Worm (Caenorhabditis elegans) whole organism, L4 larva: ENCODE results near the gene sdz-37.

ENCODE experiments used
- D1046.2 ChIP-seq: fragments of 200-800 bp; sonication (Bioruptor generic); IDR thresholded peaks from 2 replicates; pipeline ENCODE4 v1.3.6; 2022; ENCODE audit warnings: missing genetic modification characterization, missing compliant biosample characterization
- F10B5.3 ChIP-seq: sonication (generic microtip); optimal IDR thresholded peaks from 2 replicates; lab custom pipeline; 2016; ENCODE audit warnings: mild to moderate bottlenecking, missing genetic modification characterization, missing compliant biosample characterization
- F49E8.2 ChIP-seq: sonication (generic microtip); optimal IDR thresholded peaks from 2 replicates; lab custom pipeline; 2016; ENCODE audit warnings: missing compliant biosample characterization, mild to moderate bottlenecking, missing genetic modification characterization, borderline replicate concordance
- Y75B8A.6 ChIP-seq: fragments of 200-800 bp; sonication (Bioruptor generic); IDR thresholded peaks from 2 replicates; pipeline ENCODE4 v1.3.6; 2022; ENCODE audit warnings: missing genetic modification reagents, missing genetic modification characterization, missing compliant biosample characterization
- aha-1 ChIP-seq: fragments of 150-350 bp; peaks from one replicate; lab custom pipeline; 2014; ENCODE audit warnings: missing biosample characterization, missing genetic modification characterization
- attf-4 ChIP-seq: sonication (generic microtip); optimal IDR thresholded peaks from 3 replicates; lab custom pipeline; 2017; ENCODE audit warnings: missing biosample characterization, missing genetic modification characterization
- ceh-44 ChIP-seq: fragments of 200-800 bp; sonication (Bioruptor generic); IDR thresholded peaks from 2 replicates; pipeline ENCODE4 v1.3.6; 2022; ENCODE audit warnings: missing genetic modification reagents, missing genetic modification characterization, missing compliant biosample characterization
- ceh-62 ChIP-seq: sonication (generic microtip); optimal IDR thresholded peaks from 2 replicates; lab custom pipeline; 2017; ENCODE audit warnings: missing biosample characterization, missing genetic modification characterization
- cey-2 ChIP-seq: sonication (generic microtip); optimal IDR thresholded peaks from 3 replicates; lab custom pipeline; 2017; ENCODE audit warnings: missing genetic modification characterization, mild to moderate bottlenecking, missing compliant biosample characterization, antibody characterized with exemption, borderline replicate concordance; ENCODE audit not compliant: insufficient read depth
- ctbp-1 ChIP-seq: fragments of 200-800 bp; sonication (Bioruptor generic); IDR thresholded peaks from 2 replicates; pipeline ENCODE4 v1.3.6; 2022; ENCODE audit warnings: missing genetic modification reagents, missing genetic modification characterization, missing compliant biosample characterization
- daf-16 ChIP-seq, 3 experiments: sonication (generic microtip); optimal IDR thresholded peaks; 2 replicates each; lab custom pipeline; 2016 to 2017; ENCODE audit warnings: missing genetic modification characterization in 3 of 3, missing genetic modification reagents in 3 of 3, mild to moderate bottlenecking in 2 of 3, missing compliant biosample characterization in 2 of 3, missing biosample characterization in 1 of 3, moderate library complexity in 1 of 3
- daf-19 ChIP-seq: fragments of 200-800 bp; sonication (Bioruptor generic); conservative IDR thresholded peaks from 2 replicates; pipeline ENCODE4 v1.3.6; 2022; ENCODE audit warnings: missing genetic modification characterization, missing compliant biosample characterization
- dmd-6 ChIP-seq: fragments of 200-800 bp; sonication (Bioruptor generic); IDR thresholded peaks from 2 replicates; pipeline ENCODE4 v1.3.6; 2022; ENCODE audit warnings: missing genetic modification reagents, missing genetic modification characterization, missing compliant biosample characterization
- dpl-1 ChIP-seq: fragments of 150-350 bp; optimal IDR thresholded peaks from 2 replicates; lab custom pipeline; 2014; ENCODE audit warnings: missing biosample characterization, missing genetic modification reagents, missing genetic modification characterization
- dve-1 ChIP-seq: sonication (generic microtip); optimal IDR thresholded peaks from 2 replicates; lab custom pipeline; 2017; ENCODE audit warnings: antibody characterized with exemption, mild to moderate bottlenecking, missing genetic modification characterization, missing compliant biosample characterization; ENCODE audit not compliant: insufficient read depth
- hlh-11 ChIP-seq: fragments of 200-800 bp; sonication (Bioruptor generic); optimal IDR thresholded peaks from 2 replicates; lab custom pipeline; 2018; ENCODE audit warnings: mild to moderate bottlenecking, missing genetic modification characterization, missing compliant biosample characterization
- hlh-30 ChIP-seq: sonication (generic microtip); optimal IDR thresholded peaks from 2 replicates; lab custom pipeline; 2017; ENCODE audit warnings: antibody characterized with exemption, mild to moderate bottlenecking, missing genetic modification characterization, missing compliant biosample characterization; ENCODE audit not compliant: insufficient read depth
- jun-1 ChIP-seq: fragments of 150-350 bp; optimal IDR thresholded peaks from 2 replicates; lab custom pipeline; 2014; ENCODE audit warnings: missing biosample characterization, missing genetic modification reagents, missing genetic modification characterization
- lin-13 ChIP-seq: fragments of 150-350 bp; optimal IDR thresholded peaks from 2 replicates; lab custom pipeline; 2014; ENCODE audit warnings: missing biosample characterization, missing genetic modification reagents, missing genetic modification characterization
- lin-15B ChIP-seq: fragments of 150-350 bp; sonication (generic microtip); optimal IDR thresholded peaks from 3 replicates; lab custom pipeline; 2014; ENCODE audit warnings: missing biosample characterization, missing genetic modification characterization
- lin-29 ChIP-seq: fragments of 200-800 bp; sonication (Bioruptor generic); IDR thresholded peaks from 2 replicates; pipeline ENCODE4 v1.3.6; 2022; ENCODE audit warnings: missing genetic modification reagents, missing genetic modification characterization, missing compliant biosample characterization
- lin-39 ChIP-seq: fragments of 150-350 bp; optimal IDR thresholded peaks from 2 replicates; lab custom pipeline; 2014; ENCODE audit warnings: missing biosample characterization, missing genetic modification reagents, missing genetic modification characterization
- lsy-2 ChIP-seq, 2 experiments: fragments of 150-350 bp in 1 of 2; sonication (generic microtip) in 1 of 2; optimal IDR thresholded peaks; 2 replicates each; lab custom pipeline; 2014 to 2017; ENCODE audit warnings: missing biosample characterization in 2 of 2, missing genetic modification characterization in 2 of 2
- madf-5 ChIP-seq, 2 experiments: fragments of 200-800 bp; sonication (Bioruptor generic); IDR thresholded peaks; 2 replicates each; pipeline ENCODE4 v1.3.6; 2022; ENCODE audit warnings: missing compliant biosample characterization in 2 of 2, missing genetic modification characterization in 2 of 2
- madf-9 ChIP-seq: fragments of 200-800 bp; sonication (Bioruptor generic); conservative IDR thresholded peaks from 2 replicates; pipeline ENCODE4 v1.3.6; 2022; ENCODE audit warnings: missing genetic modification reagents, missing genetic modification characterization, missing compliant biosample characterization
- mep-1 ChIP-seq: fragments of 150-350 bp; sonication (generic microtip); optimal IDR thresholded peaks from 3 replicates; lab custom pipeline; 2014; ENCODE audit warnings: missing biosample characterization, missing genetic modification characterization
- mxl-2 ChIP-seq: fragments of 200-800 bp; sonication (Bioruptor generic); conservative IDR thresholded peaks from 2 replicates; pipeline ENCODE4 v1.3.6; 2022; ENCODE audit warnings: missing genetic modification reagents, missing genetic modification characterization, missing compliant biosample characterization
- nhr-10 ChIP-seq: fragments of 150-350 bp; optimal IDR thresholded peaks from 2 replicates; lab custom pipeline; 2014; ENCODE audit warnings: missing biosample characterization, missing genetic modification characterization
- nhr-28 ChIP-seq: fragments of 150-350 bp; optimal IDR thresholded peaks from 2 replicates; lab custom pipeline; 2014; ENCODE audit warnings: missing biosample characterization, missing genetic modification characterization
- nhr-42 ChIP-seq: fragments of 200-800 bp; sonication (Bioruptor generic); IDR thresholded peaks from 2 replicates; pipeline ENCODE4 v1.3.6; 2022; ENCODE audit warnings: missing genetic modification characterization, missing compliant biosample characterization
- pha-4 ChIP-seq, 2 experiments: fragments of 150-350 bp in 1 of 2; fragments of 200-800 bp in 1 of 2; sonication (Bioruptor generic) in 1 of 2; IDR thresholded peaks in 1 of 2; optimal IDR thresholded peaks in 1 of 2; 2 replicates each; pipeline versions ENCODE4 v1.3.6 to Lab custom; 2014 to 2022; ENCODE audit warnings: missing genetic modification characterization in 2 of 2, missing genetic modification reagents in 2 of 2, missing biosample characterization in 1 of 2, missing compliant biosample characterization in 1 of 2
- pqm-1 ChIP-seq: sonication (generic microtip); optimal IDR thresholded peaks from 2 replicates; lab custom pipeline; 2017; ENCODE audit warnings: missing biosample characterization, missing genetic modification characterization
- spr-1 ChIP-seq: sonication (generic microtip); optimal IDR thresholded peaks from 2 replicates; lab custom pipeline; 2016; ENCODE audit warnings: mild to moderate bottlenecking, missing genetic modification characterization, missing compliant biosample characterization
- unc-62 ChIP-seq, 3 experiments: fragments of 150-350 bp in 1 of 3; sonication (generic microtip); optimal IDR thresholded peaks in 2 of 3; peaks in 1 of 3; 1 replicate in 1 of 3; 2 replicates in 2 of 3; lab custom pipeline; 2014 to 2017; ENCODE audit warnings: missing biosample characterization in 3 of 3, missing genetic modification characterization in 3 of 3, missing genetic modification reagents in 3 of 3, missing genotype in 1 of 3
- zfp-3 ChIP-seq: fragments of 200-800 bp; sonication (Bioruptor generic); conservative IDR thresholded peaks from 2 replicates; pipeline ENCODE4 v1.3.6; 2022; ENCODE audit warnings: missing genetic modification reagents, missing genetic modification characterization, missing compliant biosample characterization
- ztf-11 ChIP-seq: fragments of 150-350 bp; optimal IDR thresholded peaks from 2 replicates; lab custom pipeline; 2014; ENCODE audit warnings: missing biosample characterization, missing genetic modification characterization

The sdz-37 gene

DNA sequence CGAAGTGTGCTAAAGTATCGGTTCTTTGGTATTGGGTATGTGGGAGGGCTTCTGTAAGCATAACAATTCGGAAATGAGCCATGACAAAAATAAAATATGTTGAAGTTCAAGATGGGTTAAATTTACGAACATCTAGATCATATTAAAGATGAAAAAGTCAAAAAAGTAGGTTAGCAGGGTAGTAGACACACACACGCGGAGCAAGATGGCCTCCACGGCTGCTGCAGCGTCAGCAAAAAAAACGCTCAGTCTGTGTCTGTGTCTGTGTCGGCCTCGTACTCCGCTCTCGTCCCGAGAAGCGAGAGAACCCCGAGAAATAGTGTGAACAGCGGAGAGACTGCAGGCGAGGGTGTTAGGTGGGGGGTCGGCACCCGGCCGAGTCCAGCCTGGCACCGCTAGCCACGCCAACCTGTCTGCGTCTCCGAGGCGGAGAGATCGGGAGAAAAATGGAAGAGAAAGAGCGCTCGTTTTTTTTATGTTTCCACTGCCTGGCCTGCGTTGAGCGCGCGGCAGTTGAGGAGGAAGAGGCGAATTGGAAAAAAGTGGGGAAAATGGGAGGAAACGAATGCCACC is 37.9 kb downstream of the sdz-37 start, which contains the start of gene myrf-1 (continued):
- TF ChIP-seq lin-15B (tag; lab: Kevin White, UChicago) (no peak), nhr-10 (tag; lab: Kevin White, UChicago) (no peak), F10B5.3 (tag; lab: Kevin White, UChicago) (peak; percentile 55), D1046.2 (GFP tag; lab: Robert Waterston, UW) (no peak), lin-39 (tag; lab: Kevin White, UChicago) (no peak), ceh-44 (GFP tag; lab: Robert Waterston, UW) (0 out of 2 replicates have a peak, but pooled peaks have one; percentile 42), pqm-1 (tag; lab: Kevin White, UChicago) (peak; percentile 19), spr-1 (peak; percentile 74), lin-29 (GFP tag; lab: Robert Waterston, UW) (peak; percentile 76; the same call in 1 of the 2 replicates)
- TF ChIP-seq, all 104 proteins: peak for 59

DNA sequence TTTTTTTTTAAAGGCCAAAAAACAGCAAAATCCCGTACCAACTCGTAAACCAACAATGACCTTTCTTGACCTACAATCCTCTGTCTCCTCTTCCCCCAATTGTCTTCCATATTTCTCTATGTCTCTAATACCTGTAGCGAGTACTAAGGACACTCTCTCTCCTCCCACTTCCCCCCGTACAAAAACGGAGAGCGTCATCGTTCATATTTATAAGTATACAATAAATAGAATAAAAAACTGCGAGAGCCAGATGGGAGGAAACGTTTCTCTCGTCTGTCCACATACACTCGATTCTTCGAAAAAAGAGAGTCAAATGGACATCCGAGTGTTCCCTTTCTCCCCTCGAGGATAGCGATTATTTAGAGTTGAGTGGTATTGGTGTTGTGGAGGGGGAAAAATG is 40.1 kb downstream of the sdz-37 start:
- TF ChIP-seq hlh-30 (tag; lab: Kevin White, UChicago) (no peak), ctbp-1 (GFP tag; lab: Robert Waterston, UW) (no peak), Y75B8A.6 (no peak), hlh-11 (tag; lab: Kevin White, UChicago) (peak; percentile 25), lin-39 (tag; lab: Kevin White, UChicago) (no peak), nhr-28 (peak; percentile 13), mxl-2 (GFP tag; lab: Robert Waterston, UW) (no peak), F49E8.2 (no peak), lin-13 (GFP tag; lab: Kevin White, UChicago) (no peak), unc-62 (GFP tag; optimal IDR thresholded peaks at IDR 0.05 in 1 of 2; lab: Kevin White, UChicago) (peak in 1 of 2 experiments; percentile 12), unc-62 (tag; optimal IDR thresholded peaks at IDR 0.05; lab: Kevin White, UChicago) (no peak), cey-2 (tag; lab: Kevin White, UChicago) (no peak), madf-9 (GFP tag; lab: Robert Waterston, UW) (no peak), daf-19 (GFP tag; lab: Robert Waterston, UW) (no peak), pha-4 (GFP tag; IDR thresholded peaks at IDR 0.05; lab: Robert Waterston, UW) (no peak), pha-4 (tag; optimal IDR thresholded peaks at IDR 0.05; lab: Kevin White, UChicago) (peak; percentile 88), dve-1 (tag; lab: Kevin White, UChicago) (peak; percentile 50), madf-5 (GFP tag; IDR thresholded peaks at IDR 0.05; lab: Robert Waterston, UW) (no peak), dpl-1 (GFP tag; lab: Kevin White, UChicago) (no peak), attf-4 (tag; lab: Kevin White, UChicago) (no peak), jun-1 (tag; lab: Kevin White, UChicago) (no peak), nhr-42 (GFP tag; lab: Robert Waterston, UW) (no peak), zfp-3 (no peak), aha-1 (no peak), F10B5.3 (tag; lab: Kevin White, UChicago) (no peak), dmd-6 (GFP tag; lab: Robert Waterston, UW) (no peak), ceh-62 (tag; lab: Kevin White, UChicago) (no peak), mep-1 (tag; lab: Kevin White, UChicago) (peak; percentile 43), lsy-2 (tag; optimal IDR thresholded peaks at IDR 0.05; lab: Kevin White, UChicago) (no peak), D1046.2 (GFP tag; lab: Robert Waterston, UW) (no peak), ztf-11 (tag; lab: Kevin White, UChicago) (no peak), daf-16 (GFP tag; optimal IDR thresholded peaks at IDR 0.05; lab: Kevin White, UChicago) (no peak), daf-16 (tag; optimal IDR thresholded peaks at IDR 0.05; lab: Kevin White, UChicago) (peak; percentile 6)
- TF ChIP-seq, all 104 proteins: peak for 7
